Fruit fly (Drosophila melanogaster) whole organism, embryonic: ENCODE measurements around the gene Sytbeta.

Experiments
- Atf6 ChIP-seq: fragments of 200-800 bp; sonication (Bioruptor generic); IDR thresholded peaks from 2 replicates; pipeline ENCODE4 v1.3.6; 2022; ENCODE audit warnings: missing biosample characterization, missing genetic modification characterization
- BEAF-32 ChIP-seq: fragments of 200-800 bp; sonication (Bioruptor generic); optimal IDR thresholded peaks from 3 replicates; lab custom pipeline; 2017; ENCODE audit warnings: missing biosample characterization, missing genetic modification characterization, mild to moderate bottlenecking, moderate library complexity, missing genetic modification reagents
- CG10267 ChIP-seq: fragments of 200-800 bp; sonication (Bioruptor generic); optimal IDR thresholded peaks from 2 replicates; lab custom pipeline; 2018; ENCODE audit warnings: missing biosample characterization, mild to moderate bottlenecking, missing genetic modification characterization, moderate library complexity
- CG10274 ChIP-seq: fragments of 200-800 bp; sonication (Bioruptor generic); optimal IDR thresholded peaks from 3 replicates; lab custom pipeline; 2017; ENCODE audit warnings: missing biosample characterization, mild to moderate bottlenecking, missing genetic modification characterization
- CG10543 ChIP-seq: fragments of 200-800 bp; sonication (Bioruptor generic); optimal IDR thresholded peaks from 3 replicates; lab custom pipeline; 2017; ENCODE audit warnings: missing biosample characterization, mild to moderate bottlenecking, missing genetic modification characterization, moderate library complexity
- CG12071 ChIP-seq: fragments of 200-800 bp; sonication (Bioruptor generic); optimal IDR thresholded peaks from 3 replicates; lab custom pipeline; 2018; ENCODE audit warnings: missing biosample characterization, mild to moderate bottlenecking, missing genetic modification characterization
- CG14050 ChIP-seq: fragments of 200-800 bp; sonication (Bioruptor generic); IDR thresholded peaks from 3 replicates; pipeline ENCODE4 v1.3.6; 2022; ENCODE audit warnings: missing biosample characterization, missing genetic modification characterization
- CG15073 ChIP-seq: fragments of 200-800 bp; sonication (Bioruptor generic); optimal IDR thresholded peaks from 2 replicates; lab custom pipeline; 2016; ENCODE audit warnings: missing biosample characterization, missing genetic modification characterization
- CG15696 ChIP-seq: fragments of 200-800 bp; sonication (Bioruptor generic); optimal IDR thresholded peaks from 2 replicates; lab custom pipeline; 2019; ENCODE audit warnings: missing biosample characterization, mild to moderate bottlenecking, missing genetic modification characterization, moderate library complexity
- CG18262 ChIP-seq: fragments of 200-800 bp; optimal IDR thresholded peaks from 3 replicates; lab custom pipeline; 2019; ENCODE audit warnings: missing biosample characterization, mild to moderate bottlenecking, missing genetic modification characterization, moderate library complexity
- CG2202 ChIP-seq: fragments of 200-800 bp; sonication (Bioruptor generic); optimal IDR thresholded peaks from 2 replicates; lab custom pipeline; 2018; ENCODE audit warnings: missing biosample characterization, mild to moderate bottlenecking, missing genetic modification characterization
- CG2678 ChIP-seq: fragments of 200-800 bp; sonication (Bioruptor generic); optimal IDR thresholded peaks from 3 replicates; lab custom pipeline; 2019; ENCODE audit warnings: missing biosample characterization, mild to moderate bottlenecking, missing genetic modification characterization, moderate library complexity
- CG31224 ChIP-seq: fragments of 200-800 bp; sonication (Bioruptor generic); IDR thresholded peaks from 2 replicates; pipeline ENCODE4 v1.3.6; 2022; ENCODE audit warnings: missing biosample characterization, missing genetic modification characterization
- CG34376 ChIP-seq: fragments of 200-800 bp; sonication (Bioruptor generic); optimal IDR thresholded peaks from 2 replicates; lab custom pipeline; 2018; ENCODE audit warnings: missing biosample characterization, mild to moderate bottlenecking, missing genetic modification characterization
- CG3726 ChIP-seq: fragments of 200-800 bp; sonication (Bioruptor generic); IDR thresholded peaks from 3 replicates; pipeline ENCODE4, ENCODE4 v1.3.6; 2022; ENCODE audit warnings: missing biosample characterization, missing genetic modification characterization
- CG3995 ChIP-seq: fragments of 200-800 bp; sonication (Bioruptor generic); optimal IDR thresholded peaks from 3 replicates; lab custom pipeline; 2016; ENCODE audit warnings: missing biosample characterization, missing genetic modification characterization
- CG6654 ChIP-seq: fragments of 200-800 bp; sonication (Bioruptor generic); optimal IDR thresholded peaks from 2 replicates; lab custom pipeline; 2017; ENCODE audit warnings: missing biosample characterization, mild to moderate bottlenecking, missing genetic modification characterization
- CG6854 ChIP-seq: fragments of 200-800 bp; sonication (Bioruptor generic); optimal IDR thresholded peaks from 3 replicates; lab custom pipeline; 2017; ENCODE audit warnings: missing biosample characterization, mild to moderate bottlenecking, missing genetic modification characterization
- CG7271 ChIP-seq: fragments of 200-800 bp; sonication (Bioruptor generic); optimal IDR thresholded peaks from 2 replicates; lab custom pipeline; 2018; ENCODE audit warnings: missing biosample characterization, mild to moderate bottlenecking, missing genetic modification characterization, moderate library complexity
- CG7928 ChIP-seq: fragments of 200-800 bp; sonication (Bioruptor generic); optimal IDR thresholded peaks from 2 replicates; lab custom pipeline; 2017; ENCODE audit warnings: missing biosample characterization, mild to moderate bottlenecking, missing genetic modification characterization
- E2f1 ChIP-seq: fragments of 200-800 bp; sonication (Bioruptor generic); IDR thresholded peaks from 2 replicates; pipeline ENCODE4 v1.3.6; 2022; ENCODE audit warnings: missing biosample characterization, missing genetic modification characterization
- Gug ChIP-seq: fragments of 200-800 bp; sonication (Bioruptor generic); IDR thresholded peaks from 4 replicates; pipeline ENCODE4 v1.3.6; 2022; ENCODE audit warnings: missing biosample characterization, missing genetic modification characterization
- HLH54F ChIP-seq: fragments of 200-800 bp; sonication (Bioruptor generic); optimal IDR thresholded peaks from 3 replicates; lab custom pipeline; 2016; ENCODE audit warnings: missing biosample characterization, missing genetic modification characterization
- HmgZ ChIP-seq: fragments of 200-800 bp; sonication (Bioruptor generic); optimal IDR thresholded peaks from 2 replicates; lab custom pipeline; 2018; ENCODE audit warnings: missing biosample characterization, mild to moderate bottlenecking, missing genetic modification characterization
- Mad ChIP-seq: fragments of 200-800 bp; sonication (Bioruptor generic); optimal IDR thresholded peaks from 2 replicates; lab custom pipeline; 2016; ENCODE audit warnings: missing biosample characterization, missing genetic modification characterization
- NC2β ChIP-seq: fragments of 200-800 bp; sonication (Bioruptor generic); optimal IDR thresholded peaks from 2 replicates; lab custom pipeline; 2016; ENCODE audit warnings: missing biosample characterization, missing genetic modification characterization
- NfI ChIP-seq: fragments of 200-800 bp; sonication (Bioruptor generic); optimal IDR thresholded peaks from 3 replicates; lab custom pipeline; 2018; ENCODE audit warnings: missing biosample characterization, mild to moderate bottlenecking, missing genetic modification characterization, moderate library complexity
- Ptx1 ChIP-seq: fragments of 200-800 bp; sonication (Bioruptor generic); IDR thresholded peaks from 2 replicates; pipeline ENCODE4 v1.3.6; 2022; ENCODE audit warnings: missing biosample characterization, missing genetic modification characterization
- Rx ChIP-seq: fragments of 200-800 bp; sonication (Bioruptor generic); IDR thresholded peaks from 2 replicates; pipeline ENCODE4 v1.3.6; 2022; ENCODE audit warnings: missing biosample characterization, missing genetic modification characterization
- amos ChIP-seq: fragments of 200-800 bp; sonication (Bioruptor generic); IDR thresholded peaks from 2 replicates; pipeline ENCODE4 v1.3.6; 2022; ENCODE audit warnings: missing biosample characterization, missing genetic modification characterization; ENCODE audit not compliant: partially characterized antibody
- ap ChIP-seq: fragments of 200-800 bp; sonication (Bioruptor generic); IDR thresholded peaks from 2 replicates; pipeline ENCODE4 v1.3.6; 2022; ENCODE audit warnings: missing biosample characterization, missing genetic modification characterization
- cg ChIP-seq: fragments of 200-800 bp; sonication (Bioruptor generic); optimal IDR thresholded peaks from 3 replicates; lab custom pipeline; 2019; ENCODE audit warnings: missing biosample characterization, mild to moderate bottlenecking, missing genetic modification characterization, moderate library complexity
- disco-r ChIP-seq: fragments of 200-800 bp; sonication (Bioruptor generic); optimal IDR thresholded peaks from 2 replicates; lab custom pipeline; 2016; ENCODE audit warnings: missing biosample characterization, missing genetic modification characterization
- eve ChIP-seq, 2 experiments: fragments of >200 bp; optimal IDR thresholded peaks; 2 replicates each; lab custom pipeline; 2017; ENCODE audit warnings: missing biosample characterization in 2 of 2, missing genetic modification characterization in 2 of 2
- eyg ChIP-seq: fragments of 200-800 bp; sonication (Bioruptor generic); optimal IDR thresholded peaks from 3 replicates; lab custom pipeline; 2016; ENCODE audit warnings: missing biosample characterization, missing genetic modification characterization
- fu2 ChIP-seq: fragments of 200-800 bp; sonication (Bioruptor generic); optimal IDR thresholded peaks from 2 replicates; lab custom pipeline; 2016; ENCODE audit warnings: missing biosample characterization, missing genetic modification characterization
- gcm ChIP-seq: fragments of 200-800 bp; sonication (Bioruptor generic); optimal IDR thresholded peaks from 2 replicates; lab custom pipeline; 2019; ENCODE audit warnings: missing biosample characterization, mild to moderate bottlenecking, missing genetic modification characterization, moderate library complexity
- gt ChIP-seq: fragments of 200-800 bp; sonication (Bioruptor generic); IDR thresholded peaks from 2 replicates; pipeline ENCODE4 v1.3.6; 2022; ENCODE audit warnings: missing biosample characterization, missing genetic modification characterization
- knrl ChIP-seq: fragments of 200-800 bp; sonication (Bioruptor generic); IDR thresholded peaks from 3 replicates; pipeline ENCODE4 v1.3.6; 2022; ENCODE audit warnings: missing biosample characterization, missing genetic modification characterization; ENCODE audit not compliant: partially characterized antibody
- mld ChIP-seq: fragments of 200-800 bp; sonication (Bioruptor generic); IDR thresholded peaks from 3 replicates; pipeline ENCODE4 v1.3.6; 2022; ENCODE audit warnings: missing biosample characterization, missing genetic modification characterization; ENCODE audit not compliant: partially characterized antibody
- nerfin-1 ChIP-seq: fragments of 200-800 bp; sonication (Bioruptor generic); optimal IDR thresholded peaks from 3 replicates; lab custom pipeline; 2019; ENCODE audit warnings: missing biosample characterization, mild to moderate bottlenecking, missing genetic modification characterization, moderate library complexity
- pita ChIP-seq: fragments of 200-800 bp; sonication (Bioruptor generic); optimal IDR thresholded peaks from 2 replicates; lab custom pipeline; 2017; ENCODE audit warnings: missing biosample characterization, mild to moderate bottlenecking, missing genetic modification characterization
- salm ChIP-seq: fragments of 200-800 bp; sonication (Bioruptor generic); optimal IDR thresholded peaks from 2 replicates; lab custom pipeline; 2018; ENCODE audit warnings: missing biosample characterization, mild to moderate bottlenecking, missing genetic modification characterization
- sisA ChIP-seq: fragments of 200-800 bp; sonication (Bioruptor generic); IDR thresholded peaks from 2 replicates; pipeline ENCODE4 v1.3.6; 2022; ENCODE audit warnings: missing biosample characterization, missing genetic modification characterization
- slou ChIP-seq: fragments of 200-800 bp; sonication (Bioruptor generic); optimal IDR thresholded peaks from 3 replicates; lab custom pipeline; 2016; ENCODE audit warnings: missing biosample characterization, missing genetic modification characterization
- sna ChIP-seq: fragments of 200-800 bp; sonication (Bioruptor generic); IDR thresholded peaks from 2 replicates; pipeline ENCODE4 v1.3.6; 2022; ENCODE audit warnings: missing biosample characterization, missing genetic modification characterization; ENCODE audit not compliant: partially characterized antibody
- stwl ChIP-seq: fragments of 200-800 bp; sonication (Bioruptor generic); optimal IDR thresholded peaks from 3 replicates; lab custom pipeline; 2018; ENCODE audit warnings: missing biosample characterization, mild to moderate bottlenecking, missing genetic modification characterization, moderate library complexity
- tgo ChIP-seq: fragments of 200-800 bp; sonication (Bioruptor generic); IDR thresholded peaks from 3 replicates; pipeline ENCODE4 v1.3.6; 2022; ENCODE audit warnings: missing biosample characterization, missing genetic modification characterization
- tna ChIP-seq: fragments of 200-800 bp; sonication (Bioruptor generic); IDR thresholded peaks from 2 replicates; pipeline ENCODE4 v1.3.6; 2022; ENCODE audit warnings: missing biosample characterization, missing genetic modification characterization; ENCODE audit not compliant: partially characterized antibody
- vnd ChIP-seq: fragments of 200-800 bp; sonication (Bioruptor generic); IDR thresholded peaks from 3 replicates; pipeline ENCODE4 v1.3.6; 2022; ENCODE audit warnings: missing biosample characterization, missing genetic modification characterization; ENCODE audit not compliant: partially characterized antibody

The Sytbeta gene

DNA sequence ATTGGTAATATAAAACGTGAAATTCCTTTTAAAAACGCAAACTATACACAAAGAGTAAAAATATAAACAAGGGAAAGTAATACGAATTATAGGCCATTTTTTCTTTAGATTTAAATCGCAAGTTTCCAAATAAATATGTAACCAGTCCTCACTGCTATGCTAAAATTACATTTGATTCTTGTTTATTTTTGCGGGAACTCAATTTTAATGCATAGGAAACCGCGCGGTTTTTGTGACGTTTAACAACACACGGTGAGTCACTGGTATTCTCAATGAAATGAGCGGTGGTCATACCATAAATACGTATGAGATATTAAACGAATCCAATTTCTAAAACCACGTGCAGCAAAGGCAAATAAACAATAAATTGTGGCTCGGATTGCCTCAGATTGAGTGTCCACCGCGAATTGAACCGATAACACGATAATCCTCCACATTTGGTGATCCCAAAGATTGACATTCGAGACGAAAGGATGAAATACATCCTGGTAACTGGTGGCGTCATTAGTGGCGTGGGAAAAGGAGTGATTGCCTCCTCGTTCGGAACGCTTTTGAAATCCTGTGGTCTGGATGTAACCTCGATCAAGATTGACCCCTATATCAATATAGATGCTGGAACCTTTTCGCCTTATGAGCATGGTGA, 33.2 kb upstream of the Sytbeta start, which contains the start of gene Ctps (continued):
- TF ChIP-seq knrl (GFP tag; lab: Robert Waterston, UW): no peak
- no peak for TF ChIP-seq CG14050 (GFP tag; lab: Robert Waterston, UW)
- TF ChIP-seq pita (GFP tag; lab: Kevin White, UChicago): no peak
- TF ChIP-seq NC2β (GFP tag; lab: Kevin White, UChicago): no peak
- TF ChIP-seq CG18262 (tag; lab: Kevin White, UChicago): no peak
- no peak for TF ChIP-seq slou
- TF ChIP-seq NfI (GFP tag; lab: Kevin White, UChicago): peak; percentile 45
- TF ChIP-seq CG10267 (tag; lab: Kevin White, UChicago): peak; percentile 93
- TF ChIP-seq CG2202: no peak
- no peak for TF ChIP-seq Ptx1
- TF ChIP-seq CG12071 (GFP tag; lab: Kevin White, UChicago): no peak
- no peak for TF ChIP-seq tna (GFP tag; lab: Robert Waterston, UW)
- peak; percentile 31 for TF ChIP-seq CG3995 (GFP tag; lab: Kevin White, UChicago)
- peak; percentile 18 for TF ChIP-seq BEAF-32 (GFP tag; lab: Kevin White, UChicago)
- TF ChIP-seq stwl (tag; lab: Kevin White, UChicago): peak; percentile 79
- TF ChIP-seq Gug (GFP tag; lab: Robert Waterston, UW): no peak
- TF ChIP-seq CG7928: no peak
- TF ChIP-seq CG10274 (GFP tag; lab: Kevin White, UChicago): no peak
- no peak for TF ChIP-seq vnd (GFP tag; lab: Robert Waterston, UW)
- TF ChIP-seq amos: no peak
- no peak for TF ChIP-seq cg (GFP tag; lab: Kevin White, UChicago)
- no peak for TF ChIP-seq nerfin-1 (tag; lab: Kevin White, UChicago)
- TF ChIP-seq CG15696 (tag; lab: Kevin White, UChicago): no peak
- no peak for TF ChIP-seq Mad (GFP tag; lab: Kevin White, UChicago)
- no peak for TF ChIP-seq CG10543 (GFP tag; lab: Kevin White, UChicago)
- TF ChIP-seq CG2678: no peak
- no peak for TF ChIP-seq tgo (GFP tag; lab: Robert Waterston, UW)
- no peak for TF ChIP-seq gt (GFP tag; lab: Robert Waterston, UW)
- TF ChIP-seq HmgZ (tag; lab: Kevin White, UChicago): peak; percentile 25
- no peak for TF ChIP-seq sisA (GFP tag; lab: Robert Waterston, UW)
- TF ChIP-seq CG34376 (GFP tag; lab: Kevin White, UChicago): peak; percentile 35
- no peak for TF ChIP-seq gcm
- no peak for TF ChIP-seq E2f1 (GFP tag; lab: Robert Waterston, UW)
- TF ChIP-seq CG31224: no peak
- no peak for TF ChIP-seq CG3726
- TF ChIP-seq Rx: no peak
- no peak for TF ChIP-seq Atf6 (GFP tag; lab: Robert Waterston, UW)
- no peak for TF ChIP-seq sna (GFP tag; lab: Robert Waterston, UW)
- TF ChIP-seq eyg (GFP tag; lab: Kevin White, UChicago): no peak
- TF ChIP-seq ap: no peak
- no peak for TF ChIP-seq fu2 (GFP tag; lab: Kevin White, UChicago)
- no peak for TF ChIP-seq eve (GFP tag; optimal IDR thresholded peaks at IDR 0.05; lab: Kevin White, UChicago)
- TF ChIP-seq CG6854 (GFP tag; lab: Kevin White, UChicago): no peak
- TF ChIP-seq disco-r (GFP tag; lab: Kevin White, UChicago): no peak
- TF ChIP-seq CG7271 (tag; lab: Kevin White, UChicago): no peak
- TF ChIP-seq mld (GFP tag; lab: Robert Waterston, UW): no peak
- TF ChIP-seq HLH54F (GFP tag; lab: Kevin White, UChicago): no peak
- no peak for TF ChIP-seq CG15073 (GFP tag; lab: Kevin White, UChicago)
- no peak for TF ChIP-seq salm (tag; lab: Kevin White, UChicago)
- no peak for TF ChIP-seq CG6654 (GFP tag; lab: Kevin White, UChicago)
